Fruit fly (Drosophila melanogaster): ENCODE measurements around the gene CG3961.

Gene CG3961

DNA sequence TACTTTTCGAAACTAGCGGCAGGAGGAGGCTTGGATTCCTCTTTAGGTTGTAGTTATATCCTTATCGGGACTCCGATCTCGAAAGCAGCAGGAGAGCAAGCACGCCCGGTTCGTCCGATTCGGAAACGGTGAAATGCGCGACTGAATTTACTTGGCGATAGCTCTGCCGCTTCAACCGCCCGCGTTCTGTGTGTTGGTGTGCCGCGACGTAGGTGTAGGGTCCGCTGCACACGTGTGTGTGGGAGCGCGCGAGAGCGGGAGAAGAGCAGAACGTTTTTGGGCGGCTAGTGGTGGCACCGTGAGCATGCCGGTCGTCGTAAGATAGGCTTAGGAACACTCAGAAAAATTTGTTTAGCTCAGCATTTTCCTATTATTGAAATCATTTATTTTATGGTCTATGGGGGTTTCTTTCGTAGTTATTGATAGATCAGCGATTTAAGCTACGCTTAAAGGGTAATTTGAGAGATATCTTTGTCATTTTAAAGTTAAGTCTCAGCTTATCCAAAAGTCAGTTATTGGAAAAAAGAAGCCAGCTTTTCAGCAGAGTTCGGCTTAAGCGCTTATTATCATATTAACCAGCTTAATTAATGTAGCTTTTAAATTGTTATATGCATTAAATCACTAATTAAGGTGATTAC is 49.8 kb downstream of the CG3961 start (continued):
- peak; percentile 42 for TF ChIP-seq tin (GFP tag; optimal IDR thresholded peaks at IDR 0.05)
- peak; percentile 88 for TF ChIP-seq Med (GFP tag)
- peak; percentile 22 for TF ChIP-seq CG5245 (GFP tag; optimal IDR thresholded peaks at IDR 0.05)
- TF ChIP-seq onecut (GFP tag; IDR thresholded peaks at IDR 0.05) = peak; percentile 7; the same call in 1 of the 2 replicates
- peak; percentile 14 for TF ChIP-seq CG10267 (tag; optimal IDR thresholded peaks at IDR 0.05)
- TF ChIP-seq CG9609 (GFP tag; optimal IDR thresholded peaks at IDR 0.05) = no peak
- TF ChIP-seq Dad (GFP tag; optimal IDR thresholded peaks at IDR 0.05) = peak; percentile 22
- peak in 1 of 2 experiments; percentile 29 for TF ChIP-seq tll (GFP tag; optimal IDR thresholded peaks at IDR 0.05)
- no peak for TF ChIP-seq CG9817 (tag; optimal IDR thresholded peaks at IDR 0.05)
- TF ChIP-seq bab2 (GFP tag; optimal IDR thresholded peaks at IDR 0.05) = peak; percentile 13
- TF ChIP-seq CG15601 (tag; optimal IDR thresholded peaks at IDR 0.05) = peak; percentile 2
- TF ChIP-seq unpg (GFP tag; optimal IDR thresholded peaks at IDR 0.05) = no peak
- peak; percentile 63 for TF ChIP-seq nom (GFP tag; optimal IDR thresholded peaks at IDR 0.05)
- TF ChIP-seq D19A (tag; optimal IDR thresholded peaks at IDR 0.05) = peak; percentile 24
- TF ChIP-seq zf30C (GFP tag; optimal IDR thresholded peaks at IDR 0.05) = peak; percentile 88
- peak; percentile 31 for TF ChIP-seq pfk (GFP tag; optimal IDR thresholded peaks at IDR 0.05)
- TF ChIP-seq seq (GFP tag; IDR thresholded peaks at IDR 0.05) = no peak
- peak; percentile 10 for TF ChIP-seq CG13296 (GFP tag; optimal IDR thresholded peaks at IDR 0.05)
- no peak for TF ChIP-seq sr (GFP tag; IDR thresholded peaks at IDR 0.05)
- no peak for TF ChIP-seq sc (optimal IDR thresholded peaks at IDR 0.05)
- TF ChIP-seq sc (GFP tag; optimal IDR thresholded peaks at IDR 0.05) = no peak
- peak; percentile 17 for TF ChIP-seq Chrac-16 (GFP tag; optimal IDR thresholded peaks at IDR 0.05)
- TF ChIP-seq CG8944 (GFP tag; optimal IDR thresholded peaks at IDR 0.05) = peak; percentile 4
- peak; percentile 57 for TF ChIP-seq gem (tag; optimal IDR thresholded peaks at IDR 0.05)
- TF ChIP-seq Side (GFP tag; optimal IDR thresholded peaks at IDR 0.05) = peak; percentile 11
- peak; percentile 15 for TF ChIP-seq CG13775 (GFP tag; optimal IDR thresholded peaks at IDR 0.05)
- TF ChIP-seq pros (GFP tag; optimal IDR thresholded peaks at IDR 0.05) = peak; percentile 2
- no peak for TF ChIP-seq Dp (GFP tag; optimal IDR thresholded peaks at IDR 0.05)
- no peak for TF ChIP-seq lov (optimal IDR thresholded peaks at IDR 0.05)
- no peak for TF ChIP-seq lov (GFP tag; IDR thresholded peaks at IDR 0.05)
- TF ChIP-seq Sry-δ (GFP tag; optimal IDR thresholded peaks at IDR 0.05) = peak; percentile 78
- TF ChIP-seq CG4424 (GFP tag; optimal IDR thresholded peaks at IDR 0.05) = peak; percentile 22
- TF ChIP-seq CG17186 (GFP tag; optimal IDR thresholded peaks at IDR 0.05) = peak; percentile 0
- peak; percentile 28 for TF ChIP-seq CG12391 (tag; optimal IDR thresholded peaks at IDR 0.05)
- TF ChIP-seq da (GFP tag; optimal IDR thresholded peaks at IDR 0.05) = no peak
- peak; percentile 31 for TF ChIP-seq CG2120 (GFP tag; optimal IDR thresholded peaks at IDR 0.05)
- TF ChIP-seq Xbp1 (GFP tag; optimal IDR thresholded peaks at IDR 0.05) = peak; percentile 42
- TF ChIP-seq lilli (GFP tag; optimal IDR thresholded peaks at IDR 0.05) = peak; percentile 22
- TF ChIP-seq ash1 (GFP tag; optimal IDR thresholded peaks at IDR 0.05) = no peak
- TF ChIP-seq cato (GFP tag; optimal IDR thresholded peaks at IDR 0.05; ENCODE audit: borderline replicate concordance) = peak; percentile 6
- no peak for TF ChIP-seq Optix (GFP tag; IDR thresholded peaks at IDR 0.05)
- TF ChIP-seq insv (GFP tag; optimal IDR thresholded peaks at IDR 0.05) = peak in 1 of 2 experiments; percentile 59
- no peak for TF ChIP-seq dati (GFP tag; IDR thresholded peaks at IDR 0.05)
- no peak for TF ChIP-seq gce (GFP tag; IDR thresholded peaks at IDR 0.05)
- peak; percentile 97 for TF ChIP-seq grn (GFP tag; optimal IDR thresholded peaks at IDR 0.05)
- peak in 1 of 3 experiments; percentile 7 for TF ChIP-seq lola (GFP tag; optimal IDR thresholded peaks at IDR 0.05)
- peak; percentile 17 for TF ChIP-seq pum (GFP tag; optimal IDR thresholded peaks at IDR 0.05)
- peak; percentile 20 for TF ChIP-seq CG6813 (GFP tag; optimal IDR thresholded peaks at IDR 0.05)
- peak; percentile 24 for TF ChIP-seq pnt (GFP tag; optimal IDR thresholded peaks at IDR 0.05)
- no peak for TF ChIP-seq zfh2 (GFP tag; optimal IDR thresholded peaks at IDR 0.05)

Data from whole organism, embryonic.